Fruit fly (Drosophila melanogaster) whole organism, wandering third instar larva: ENCODE results near the gene CG3407.

ENCODE experiments used
- Abd-B ChIP-seq: fragments of >200 bp; optimal IDR thresholded peaks from 2 replicates; lab custom pipeline; 2017; ENCODE audit warnings: missing biosample characterization, missing genetic modification characterization
- CG32264 ChIP-seq: fragments of 200-800 bp; sonication (Bioruptor generic); optimal IDR thresholded peaks from 2 replicates; lab custom pipeline; 2016; ENCODE audit warnings: missing biosample characterization, missing genetic modification characterization
- CG9705 ChIP-seq: fragments of 200-800 bp; sonication (Bioruptor generic); optimal IDR thresholded peaks from 2 replicates; lab custom pipeline; 2018; ENCODE audit warnings: missing biosample characterization, mild to moderate bottlenecking, missing genetic modification characterization
- CrebA ChIP-seq: fragments of 200-800 bp; sonication (Bioruptor generic); optimal IDR thresholded peaks from 2 replicates; lab custom pipeline; 2016; ENCODE audit warnings: missing biosample characterization, mild to moderate bottlenecking, missing genetic modification characterization, borderline replicate concordance
- Dfd ChIP-seq: fragments of >200 bp; optimal IDR thresholded peaks from 2 replicates; lab custom pipeline; 2017; ENCODE audit warnings: missing biosample characterization, missing genetic modification characterization
- Dif ChIP-seq: fragments of 200-275, 200-300 bp; sonication (Bioruptor generic); optimal IDR thresholded peaks from 2 replicates; lab custom pipeline; 2018; ENCODE audit warnings: missing biosample characterization, missing genetic modification characterization; ENCODE audit not compliant: partially characterized antibody
- GATAd ChIP-seq: sonication (Bioruptor generic); optimal IDR thresholded peaks from 2 replicates; lab custom pipeline; 2016; ENCODE audit warnings: missing biosample characterization, missing genetic modification characterization
- HLH106 ChIP-seq: fragments of 200-800 bp; optimal IDR thresholded peaks from 3 replicates; lab custom pipeline; 2019; ENCODE audit warnings: missing biosample characterization, mild to moderate bottlenecking, missing genetic modification characterization, moderate library complexity
- Hnf4 ChIP-seq: fragments of 200-800 bp; sonication (Bioruptor generic); optimal IDR thresholded peaks from 2 replicates; lab custom pipeline; 2016; ENCODE audit warnings: missing biosample characterization, mild to moderate bottlenecking, missing genetic modification characterization
- Hr78 ChIP-seq: fragments of >200 bp; optimal IDR thresholded peaks from 2 replicates; lab custom pipeline; 2017; ENCODE audit warnings: missing biosample characterization, missing genetic modification characterization
- Hr83 ChIP-seq: fragments of 200-300 bp; sonication (Bioruptor generic); optimal IDR thresholded peaks from 2 replicates; lab custom pipeline; 2016; ENCODE audit warnings: missing biosample characterization, mild to moderate bottlenecking, missing genetic modification characterization, moderate library complexity; ENCODE audit not compliant: poor library complexity, severe bottlenecking
- Jra ChIP-seq: sonication (Bioruptor generic); optimal IDR thresholded peaks from 2 replicates; lab custom pipeline; 2016; ENCODE audit warnings: missing biosample characterization, missing genetic modification characterization
- Mio ChIP-seq: sonication (Bioruptor generic); optimal IDR thresholded peaks from 2 replicates; lab custom pipeline; 2016; ENCODE audit warnings: missing biosample characterization, missing genetic modification characterization
- Myc ChIP-seq: fragments of >200 bp; optimal IDR thresholded peaks from 2 replicates; lab custom pipeline; 2017
- N ChIP-seq: fragments of >200 bp; optimal IDR thresholded peaks from 2 replicates; lab custom pipeline; 2018; ENCODE audit warnings: missing biosample characterization, missing external identifiers, missing genetic modification characterization
- OdsH ChIP-seq: fragments of 200-800 bp; sonication (Bioruptor generic); optimal IDR thresholded peaks from 2 replicates; lab custom pipeline; 2016; ENCODE audit warnings: missing biosample characterization, mild to moderate bottlenecking, missing genetic modification characterization
- Rel ChIP-seq, 2 experiments: fragments of 200-800 bp; sonication (Bioruptor generic) in 1 of 2; optimal IDR thresholded peaks; 2 replicates in 1 of 2; 3 replicates in 1 of 2; lab custom pipeline; 2016 to 2019; ENCODE audit warnings: mild to moderate bottlenecking in 2 of 2, missing biosample characterization in 2 of 2, missing genetic modification characterization in 2 of 2, moderate library complexity in 1 of 2
- Sp1 ChIP-seq: fragments of 200-800 bp; sonication (Bioruptor generic); optimal IDR thresholded peaks from 3 replicates; lab custom pipeline; 2019; ENCODE audit warnings: missing biosample characterization, mild to moderate bottlenecking, missing genetic modification characterization, moderate library complexity
- Vsx2 ChIP-seq: fragments of 200-300, 225-300 bp; sonication (Bioruptor generic); optimal IDR thresholded peaks from 2 replicates; lab custom pipeline; 2018; ENCODE audit warnings: missing biosample characterization, missing genetic modification characterization; ENCODE audit not compliant: partially characterized antibody
- br ChIP-seq: fragments of 200-800 bp; sonication (Bioruptor generic); optimal IDR thresholded peaks from 2 replicates; lab custom pipeline; 2016; ENCODE audit warnings: missing biosample characterization, missing genetic modification characterization
- brk ChIP-seq: fragments of 200-800 bp; sonication (Bioruptor generic); optimal IDR thresholded peaks from 2 replicates; lab custom pipeline; 2016; ENCODE audit warnings: missing biosample characterization, mild to moderate bottlenecking, missing genetic modification characterization
- dl ChIP-seq, 2 experiments: fragments of 175-275, 200-275 bp in 1 of 2; fragments of 200-275 bp in 1 of 2; sonication (Bioruptor generic); optimal IDR thresholded peaks; lab custom pipeline; 2018; ENCODE audit warnings: mild to moderate bottlenecking in 2 of 2, missing biosample characterization in 2 of 2, missing genetic modification characterization in 2 of 2, moderate library complexity in 2 of 2; ENCODE audit not compliant: partially characterized antibody in 2 of 2, insufficient read depth in 1 of 2
- dmrt93B ChIP-seq: fragments of 200-800 bp; sonication (Bioruptor generic); optimal IDR thresholded peaks from 2 replicates; lab custom pipeline; 2018; ENCODE audit warnings: missing biosample characterization, mild to moderate bottlenecking, missing genetic modification characterization
- dsf ChIP-seq: sonication (Bioruptor generic); optimal IDR thresholded peaks from 2 replicates; lab custom pipeline; 2016; ENCODE audit warnings: missing biosample characterization, missing genetic modification characterization, borderline replicate concordance
- ey ChIP-seq: fragments of 200-800 bp; sonication (Bioruptor generic); optimal IDR thresholded peaks from 2 replicates; lab custom pipeline; 2016; ENCODE audit warnings: missing biosample characterization, missing genetic modification characterization
- foxo ChIP-seq, 2 experiments: fragments of 200-800 bp; sonication (Bioruptor generic); optimal IDR thresholded peaks; 2 replicates in 1 of 2; 3 replicates in 1 of 2; lab custom pipeline; 2016 to 2017; ENCODE audit warnings: missing biosample characterization in 2 of 2, missing genetic modification characterization in 2 of 2
- fru ChIP-seq: fragments of 200-800 bp; sonication (Bioruptor generic); optimal IDR thresholded peaks from 3 replicates; lab custom pipeline; 2016; ENCODE audit warnings: missing biosample characterization, mild to moderate bottlenecking, missing genetic modification characterization
- h ChIP-seq: fragments of 200-800 bp; sonication (Bioruptor generic); optimal IDR thresholded peaks from 3 replicates; lab custom pipeline; 2016; ENCODE audit warnings: missing biosample characterization, mild to moderate bottlenecking, missing genetic modification characterization
- jim ChIP-seq: fragments of 175-275, 200-325 bp; sonication (Bioruptor generic); optimal IDR thresholded peaks from 2 replicates; lab custom pipeline; 2016; ENCODE audit warnings: missing biosample characterization, mild to moderate bottlenecking, missing genetic modification characterization
- lola ChIP-seq: fragments of >200 bp; optimal IDR thresholded peaks from 2 replicates; lab custom pipeline; 2017; ENCODE audit warnings: missing biosample characterization, missing genetic modification characterization
- pan ChIP-seq: fragments of >200 bp; optimal IDR thresholded peaks from 2 replicates; lab custom pipeline; 2017
- psq ChIP-seq: fragments of 200-800 bp; sonication (Bioruptor generic); optimal IDR thresholded peaks from 3 replicates; lab custom pipeline; 2017; ENCODE audit warnings: missing biosample characterization, mild to moderate bottlenecking, missing genetic modification characterization, moderate library complexity
- rgr ChIP-seq: fragments of 200-800 bp; sonication (Bioruptor generic); optimal IDR thresholded peaks from 3 replicates; lab custom pipeline; 2016; ENCODE audit warnings: missing biosample characterization, mild to moderate bottlenecking, missing genetic modification characterization
- sage ChIP-seq: fragments of 200-800 bp; sonication (Bioruptor generic); optimal IDR thresholded peaks from 2 replicates; lab custom pipeline; 2016; ENCODE audit warnings: missing biosample characterization, mild to moderate bottlenecking, missing genetic modification characterization
- sv ChIP-seq: fragments of 200-800 bp; sonication (Bioruptor generic); optimal IDR thresholded peaks from 3 replicates; lab custom pipeline; 2016; ENCODE audit warnings: missing biosample characterization, missing genetic modification characterization
- tai ChIP-seq: sonication (Bioruptor generic); optimal IDR thresholded peaks from 2 replicates; lab custom pipeline; 2016; ENCODE audit warnings: missing biosample characterization, missing genetic modification characterization
- usp ChIP-seq: fragments of >200 bp; optimal IDR thresholded peaks from 2 replicates; lab custom pipeline; 2017; ENCODE audit warnings: missing biosample characterization, missing genetic modification characterization
- woc ChIP-seq: sonication (Bioruptor generic); optimal IDR thresholded peaks from 2 replicates; lab custom pipeline; 2016; ENCODE audit warnings: missing biosample characterization, mild to moderate bottlenecking, missing genetic modification characterization

Gene CG3407

dm6 chr2L:3844135-3844534 lies 30.9 kb upstream of the CG3407 start:
- peak; percentile 59 for TF ChIP-seq ey (GFP tag; lab: Kevin White, UChicago)
- TF ChIP-seq jim (GFP tag; lab: Kevin White, UChicago), result no peak
- no peak for TF ChIP-seq Myc (lab: Kevin White, UChicago)
- TF ChIP-seq Hr78 (GFP tag; lab: Kevin White, UChicago), result no peak
- no peak for TF ChIP-seq Abd-B (GFP tag; lab: Kevin White, UChicago)
- no peak for TF ChIP-seq dl (GFP tag; optimal IDR thresholded peaks at IDR 0.05; lab: Kevin White, UChicago; ENCODE audit: insufficient read depth in 1 of 2, partially characterized antibody in 2 of 2)
- TF ChIP-seq h (GFP tag; lab: Kevin White, UChicago), result no peak
- no peak for TF ChIP-seq Mio (GFP tag; lab: Kevin White, UChicago)
- peak; percentile 10 for TF ChIP-seq brk (GFP tag; lab: Kevin White, UChicago)
- no peak for TF ChIP-seq N (GFP tag; lab: Kevin White, UChicago)
- TF ChIP-seq Vsx2 (GFP tag; lab: Kevin White, UChicago), result no peak
- TF ChIP-seq Dfd (GFP tag; lab: Kevin White, UChicago), result no peak
- TF ChIP-seq HLH106, result no peak
- no peak for TF ChIP-seq lola (GFP tag; lab: Kevin White, UChicago)
- peak; percentile 45 for TF ChIP-seq br (GFP tag; lab: Kevin White, UChicago)
- TF ChIP-seq tai (GFP tag; lab: Kevin White, UChicago), result peak; percentile 20
- peak; percentile 43 for TF ChIP-seq psq (GFP tag; lab: Kevin White, UChicago)
- TF ChIP-seq dsf (GFP tag; lab: Kevin White, UChicago), result no peak
- TF ChIP-seq foxo (GFP tag; optimal IDR thresholded peaks at IDR 0.05; lab: Kevin White, UChicago), result no peak
- no peak for TF ChIP-seq dmrt93B (GFP tag; lab: Kevin White, UChicago)
- TF ChIP-seq CrebA (GFP tag; lab: Kevin White, UChicago), result no peak
- TF ChIP-seq Hr83 (GFP tag; lab: Kevin White, UChicago), result no peak
- no peak for TF ChIP-seq usp (GFP tag; lab: Kevin White, UChicago)
- peak; percentile 53 for TF ChIP-seq rgr (GFP tag; lab: Kevin White, UChicago)
- peak; percentile 61 for TF ChIP-seq OdsH
- TF ChIP-seq CG32264 (GFP tag; lab: Kevin White, UChicago), result no peak
- no peak for TF ChIP-seq sv (GFP tag; lab: Kevin White, UChicago)
- TF ChIP-seq Hnf4 (GFP tag; lab: Kevin White, UChicago), result peak; percentile 59
- no peak for TF ChIP-seq woc (GFP tag; lab: Kevin White, UChicago)
- no peak for TF ChIP-seq GATAd
- no peak for TF ChIP-seq Dif (GFP tag; lab: Kevin White, UChicago)
- no peak for TF ChIP-seq pan (lab: Kevin White, UChicago)
- no peak for TF ChIP-seq Jra (GFP tag; lab: Kevin White, UChicago)
- peak; percentile 38 for TF ChIP-seq Sp1 (GFP tag; lab: Kevin White, UChicago)
- no peak for TF ChIP-seq Rel (GFP tag; optimal IDR thresholded peaks at IDR 0.05; lab: Kevin White, UChicago)
- TF ChIP-seq Rel (tag; optimal IDR thresholded peaks at IDR 0.05; lab: Kevin White, UChicago), result no peak
- no peak for TF ChIP-seq CG9705
- TF ChIP-seq sage (GFP tag; lab: Kevin White, UChicago), result no peak
- no peak for TF ChIP-seq fru (GFP tag; lab: Kevin White, UChicago)

- TF ChIP-seq rgr (GFP tag; lab: Kevin White, UChicago) (no peak), fru (GFP tag; lab: Kevin White, UChicago) (peak; percentile 1), Hr83 (GFP tag; lab: Kevin White, UChicago) (no peak)
These were observed 27.8 kb upstream of the CG3407 start for dm6 chr2L:3840975-3841374.

- TF ChIP-seq sv (GFP tag; lab: Kevin White, UChicago), result no peak
- no peak for TF ChIP-seq CrebA (GFP tag; lab: Kevin White, UChicago)
- no peak for TF ChIP-seq Mio (GFP tag; lab: Kevin White, UChicago)
- TF ChIP-seq psq (GFP tag; lab: Kevin White, UChicago), result no peak
- no peak for TF ChIP-seq woc (GFP tag; lab: Kevin White, UChicago)
- no peak for TF ChIP-seq br (GFP tag; lab: Kevin White, UChicago)
- TF ChIP-seq OdsH, result no peak
- no peak for TF ChIP-seq Hnf4 (GFP tag; lab: Kevin White, UChicago)
- TF ChIP-seq Vsx2 (GFP tag; lab: Kevin White, UChicago), result no peak
- TF ChIP-seq usp (GFP tag; lab: Kevin White, UChicago), result no peak
- no peak for TF ChIP-seq brk (GFP tag; lab: Kevin White, UChicago)
- TF ChIP-seq rgr (GFP tag; lab: Kevin White, UChicago), result no peak
- no peak for TF ChIP-seq Sp1 (GFP tag; lab: Kevin White, UChicago)
- no peak for TF ChIP-seq Hr78 (GFP tag; lab: Kevin White, UChicago)
- no peak for TF ChIP-seq pan (lab: Kevin White, UChicago)
- TF ChIP-seq, all 38 proteins: peak for 0
These were observed 23.3 kb upstream of the CG3407 start, which contains the start of gene slp2 for dm6 chr2L:3836440-3836890. Gene slp2, plus strand, starts transcription at chr2L:3836840.
